Fruit fly (Drosophila melanogaster) whole organism, prepupa: Measurements from ENCODE around the gene Or85e.

Experiments
- CG10631 ChIP-seq: fragments of 200-800 bp; sonication (Bioruptor generic); optimal IDR thresholded peaks from 2 replicates; lab custom pipeline; 2016; ENCODE audit warnings: missing biosample characterization, missing genetic modification characterization
- CG10669 ChIP-seq: fragments of 200-800 bp; sonication (Bioruptor generic); optimal IDR thresholded peaks from 3 replicates; lab custom pipeline; 2018; ENCODE audit warnings: missing biosample characterization, mild to moderate bottlenecking, missing genetic modification characterization, moderate library complexity
- CG11294 ChIP-seq: fragments of 200-800 bp; sonication (Bioruptor generic); IDR thresholded peaks from 2 replicates; pipeline ENCODE4 v1.3.6; 2022; ENCODE audit warnings: missing biosample characterization, missing genetic modification characterization
- CG11762 ChIP-seq: fragments of 200-800 bp; sonication (Bioruptor generic); optimal IDR thresholded peaks from 3 replicates; lab custom pipeline; 2016; ENCODE audit warnings: missing biosample characterization, missing genetic modification characterization; ENCODE audit not compliant: insufficient read depth
- CG11902 ChIP-seq: fragments of 200-800 bp; sonication (Bioruptor generic); optimal IDR thresholded peaks from 3 replicates; lab custom pipeline; 2016; ENCODE audit warnings: missing biosample characterization, missing genetic modification characterization
- CG15336 ChIP-seq: fragments of 200-800 bp; sonication (Bioruptor generic); IDR thresholded peaks from 2 replicates; pipeline ENCODE4 v1.3.6; 2022; ENCODE audit warnings: missing biosample characterization, missing genetic modification characterization
- CG1621 ChIP-seq: fragments of 200-800 bp; sonication (Bioruptor generic); optimal IDR thresholded peaks from 3 replicates; lab custom pipeline; 2018; ENCODE audit warnings: missing biosample characterization, mild to moderate bottlenecking, missing genetic modification characterization
- CG3032 ChIP-seq: fragments of 200-800 bp; optimal IDR thresholded peaks from 2 replicates; lab custom pipeline; 2019; ENCODE audit warnings: missing biosample characterization, mild to moderate bottlenecking, missing genetic modification characterization, moderate library complexity
- CG34406 ChIP-seq: fragments of 200-800 bp; sonication (Bioruptor generic); optimal IDR thresholded peaks from 3 replicates; lab custom pipeline; 2016; ENCODE audit warnings: missing biosample characterization, missing genetic modification characterization
- CG3919 ChIP-seq: fragments of 200-800 bp; sonication (Bioruptor generic); optimal IDR thresholded peaks from 3 replicates; lab custom pipeline; 2016; ENCODE audit warnings: missing biosample characterization, missing genetic modification characterization
- CG4318 ChIP-seq: fragments of 200-800 bp; sonication (Bioruptor generic); optimal IDR thresholded peaks from 3 replicates; lab custom pipeline; 2017; ENCODE audit warnings: missing biosample characterization, mild to moderate bottlenecking, missing genetic modification characterization
- CG6163 ChIP-seq: fragments of 200-800 bp; sonication (Bioruptor generic); IDR thresholded peaks from 3 replicates; pipeline ENCODE4 v1.3.6; 2022; ENCODE audit warnings: missing biosample characterization, missing genetic modification characterization
- CG6792 ChIP-seq: fragments of 200-800 bp; sonication (Bioruptor generic); optimal IDR thresholded peaks from 3 replicates; lab custom pipeline; 2016; ENCODE audit warnings: missing biosample characterization, missing genetic modification characterization
- CG6808 ChIP-seq: fragments of 200-800 bp; sonication (Bioruptor generic); optimal IDR thresholded peaks from 3 replicates; lab custom pipeline; 2017; ENCODE audit warnings: missing biosample characterization, missing genetic modification characterization, mild to moderate bottlenecking, moderate library complexity, missing genetic modification reagents
- CG7368 ChIP-seq: fragments of 200-800 bp; sonication (Bioruptor generic); optimal IDR thresholded peaks from 3 replicates; lab custom pipeline; 2016; ENCODE audit warnings: missing biosample characterization, missing genetic modification characterization
- CG8119 ChIP-seq: fragments of 200-800 bp; sonication (Bioruptor generic); IDR thresholded peaks from 3 replicates; pipeline ENCODE4 v1.3.6; 2022; ENCODE audit warnings: missing biosample characterization, missing genetic modification characterization
- CG8632 ChIP-seq: fragments of 200-800 bp; sonication (Bioruptor generic); optimal IDR thresholded peaks from 3 replicates; lab custom pipeline; 2016; ENCODE audit warnings: missing biosample characterization, missing genetic modification characterization
- CG9139 ChIP-seq: fragments of 200-800 bp; sonication (Bioruptor generic); optimal IDR thresholded peaks from 3 replicates; lab custom pipeline; 2017; ENCODE audit warnings: missing biosample characterization, mild to moderate bottlenecking, missing genetic modification characterization
- Eip78C ChIP-seq: fragments of 200-800 bp; sonication (Bioruptor generic); peaks from one replicate; lab custom pipeline; 2016; ENCODE audit warnings: missing biosample characterization, missing genetic modification characterization
- Eip93F ChIP-seq: fragments of 200-800 bp; sonication (Bioruptor generic); optimal IDR thresholded peaks from 2 replicates; lab custom pipeline; 2016; ENCODE audit warnings: missing biosample characterization, mild to moderate bottlenecking, missing genetic modification characterization
- Gug ChIP-seq: fragments of 200-800 bp; sonication (Bioruptor generic); IDR thresholded peaks from 2 replicates; pipeline ENCODE4 v1.3.6; 2022; ENCODE audit warnings: missing biosample characterization, missing genetic modification characterization
- Hr38 ChIP-seq: sonication (Bioruptor generic); optimal IDR thresholded peaks from 2 replicates; lab custom pipeline; 2016; ENCODE audit warnings: missing biosample characterization, missing genetic modification characterization
- Lpt ChIP-seq: fragments of 200-800 bp; sonication (Bioruptor generic); optimal IDR thresholded peaks from 3 replicates; lab custom pipeline; 2016; ENCODE audit warnings: missing biosample characterization, missing genetic modification characterization
- Met ChIP-seq: fragments of 200-800 bp; sonication (Bioruptor generic); optimal IDR thresholded peaks from 3 replicates; lab custom pipeline; 2016; ENCODE audit warnings: missing biosample characterization, missing genetic modification characterization
- Smox ChIP-seq: fragments of 200-800 bp; sonication (Bioruptor generic); optimal IDR thresholded peaks from 3 replicates; lab custom pipeline; 2016; ENCODE audit warnings: missing biosample characterization, missing genetic modification characterization
- Sox102F ChIP-seq: fragments of 200-800 bp; sonication (Bioruptor generic); optimal IDR thresholded peaks from 2 replicates; lab custom pipeline; 2016; ENCODE audit warnings: missing biosample characterization, mild to moderate bottlenecking, missing genetic modification characterization
- Sox14 ChIP-seq: fragments of 200-800 bp; sonication (Bioruptor generic); optimal IDR thresholded peaks from 3 replicates; lab custom pipeline; 2016; ENCODE audit warnings: missing biosample characterization, missing genetic modification characterization
- Sox15 ChIP-seq: fragments of 200-800 bp; sonication (Bioruptor generic); optimal IDR thresholded peaks from 3 replicates; lab custom pipeline; 2016; ENCODE audit warnings: missing biosample characterization, missing genetic modification characterization
- achi ChIP-seq: fragments of 200-800 bp; sonication (Bioruptor generic); optimal IDR thresholded peaks from 3 replicates; lab custom pipeline; 2016; ENCODE audit warnings: missing biosample characterization, missing genetic modification characterization
- acj6 ChIP-seq: fragments of 200-800 bp; sonication (Bioruptor generic); optimal IDR thresholded peaks from 3 replicates; lab custom pipeline; 2016; ENCODE audit warnings: missing biosample characterization, missing genetic modification characterization
- eg ChIP-seq: fragments of 200-800 bp; sonication (Bioruptor generic); IDR thresholded peaks from 3 replicates; pipeline ENCODE4 v1.3.6; 2022; ENCODE audit warnings: missing biosample characterization, missing genetic modification characterization
- fd59A ChIP-seq: fragments of 200-800 bp; sonication (Bioruptor generic); optimal IDR thresholded peaks from 2 replicates; lab custom pipeline; 2017; ENCODE audit warnings: missing biosample characterization, mild to moderate bottlenecking, missing genetic modification characterization, missing genetic modification reagents
- pdm3 ChIP-seq: fragments of 200-800 bp; sonication (Bioruptor generic); optimal IDR thresholded peaks from 3 replicates; lab custom pipeline; 2016; ENCODE audit warnings: missing biosample characterization, missing genetic modification characterization
- salr ChIP-seq, 2 experiments: fragments of 200-800 bp; sonication (Bioruptor generic); optimal IDR thresholded peaks; 3 replicates each; lab custom pipeline; 2016 to 2018; ENCODE audit warnings: missing biosample characterization in 2 of 2, missing genetic modification characterization in 2 of 2, mild to moderate bottlenecking in 1 of 2
- spab ChIP-seq: fragments of 200-800 bp; sonication (Bioruptor generic); optimal IDR thresholded peaks from 2 replicates; lab custom pipeline; 2017; ENCODE audit warnings: missing biosample characterization, mild to moderate bottlenecking, missing genetic modification characterization, missing genetic modification reagents
- ss ChIP-seq, 2 experiments: fragments of 200-800 bp; sonication (Bioruptor generic); optimal IDR thresholded peaks; 2 replicates in 1 of 2; 3 replicates in 1 of 2; lab custom pipeline; 2017 to 2018; ENCODE audit warnings: mild to moderate bottlenecking in 2 of 2, missing biosample characterization in 2 of 2, missing genetic modification characterization in 2 of 2, moderate library complexity in 1 of 2
- svp ChIP-seq: fragments of 200-800 bp; sonication (Bioruptor generic); peaks from one replicate; lab custom pipeline; 2016; ENCODE audit warnings: missing biosample characterization, missing genetic modification characterization
- topi ChIP-seq: fragments of 200-800 bp; sonication (Bioruptor generic); optimal IDR thresholded peaks from 3 replicates; lab custom pipeline; 2016; ENCODE audit warnings: missing biosample characterization, missing genetic modification characterization
- vri ChIP-seq: fragments of 200-800 bp; sonication (Bioruptor generic); optimal IDR thresholded peaks from 3 replicates; lab custom pipeline; 2016; ENCODE audit warnings: missing biosample characterization, mild to moderate bottlenecking, missing genetic modification characterization

The Or85e gene

DNA sequence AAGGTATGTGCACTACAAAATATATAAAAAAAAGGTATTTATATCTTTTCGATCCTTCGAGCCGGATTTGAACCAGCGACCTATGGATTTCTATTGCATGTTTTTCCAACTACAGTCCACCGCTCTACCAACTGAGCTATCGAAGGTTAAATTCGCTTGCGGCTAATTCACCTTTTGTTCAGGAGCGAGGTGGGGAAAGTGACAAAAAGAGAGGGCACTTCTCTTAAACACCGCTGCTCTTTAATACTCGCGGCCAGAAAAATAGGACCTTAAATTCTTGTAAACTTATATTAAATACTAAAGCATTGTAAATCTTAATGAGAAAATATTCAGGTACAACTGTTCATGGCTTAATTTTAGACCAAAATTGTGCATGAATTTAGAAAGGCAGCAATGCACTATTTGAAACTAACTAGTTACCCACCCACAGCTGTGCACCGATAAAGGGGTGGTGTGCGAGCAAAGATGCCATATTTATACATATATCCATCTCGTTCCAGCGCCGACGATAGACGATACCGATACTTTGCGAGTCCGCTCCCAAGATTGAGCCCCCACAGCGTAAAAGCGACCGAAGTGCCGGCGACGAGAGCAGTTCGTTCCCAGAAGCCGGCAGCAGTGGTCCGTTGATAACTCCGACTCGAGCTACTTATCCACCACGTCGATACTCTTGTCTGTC, 33.5 kb upstream of the Or85e start (continued):
- TF ChIP-seq CG8632 (GFP tag; lab: Kevin White, UChicago) (peak; percentile 97), fd59A (GFP tag; lab: Kevin White, UChicago) (peak; percentile 93), Eip78C (GFP tag; lab: Kevin White, UChicago) (peak; percentile 100), topi (GFP tag; lab: Kevin White, UChicago) (peak; percentile 98), svp (peak; percentile 98), eg (GFP tag; lab: Robert Waterston, UW) (peak; percentile 98), CG6163 (GFP tag; lab: Robert Waterston, UW) (peak; percentile 99), Gug (GFP tag; lab: Robert Waterston, UW) (peak; percentile 96), Sox102F (GFP tag; lab: Kevin White, UChicago) (peak; percentile 98), CG10669 (GFP tag; lab: Kevin White, UChicago) (peak; percentile 98), pdm3 (peak; percentile 98), CG11294 (peak; percentile 94), CG7368 (GFP tag; lab: Kevin White, UChicago) (peak; percentile 98), CG4318 (peak; percentile 96), Hr38 (GFP tag; lab: Kevin White, UChicago) (peak; percentile 64), acj6 (GFP tag; lab: Kevin White, UChicago) (peak; percentile 98), CG6792 (peak; percentile 98), CG3919 (GFP tag; lab: Kevin White, UChicago) (peak; percentile 99), ss (GFP tag; optimal IDR thresholded peaks at IDR 0.05; lab: Kevin White, UChicago) (peak; percentile 96 to 97), CG3032 (tag; lab: Kevin White, UChicago) (peak; percentile 97), CG10631 (GFP tag; lab: Kevin White, UChicago) (peak; percentile 98), Sox15 (GFP tag; lab: Kevin White, UChicago) (peak; percentile 93), achi (GFP tag; lab: Kevin White, UChicago) (peak; percentile 97), CG1621 (tag; lab: Kevin White, UChicago) (peak; percentile 98), vri (GFP tag; lab: Kevin White, UChicago) (peak; percentile 98), CG9139 (peak; percentile 97), salr (GFP tag; optimal IDR thresholded peaks at IDR 0.05; lab: Kevin White, UChicago) (peak; percentile 95 to 96), CG11902 (GFP tag; lab: Kevin White, UChicago) (peak; percentile 90), CG6808 (GFP tag; lab: Kevin White, UChicago) (peak; percentile 96), CG11762 (peak; percentile 95), Smox (GFP tag; lab: Kevin White, UChicago) (peak; percentile 97), spab (GFP tag; lab: Kevin White, UChicago) (peak; percentile 97), Lpt (GFP tag; lab: Kevin White, UChicago) (peak; percentile 98), Eip93F (GFP tag; lab: Kevin White, UChicago) (peak; percentile 97), CG8119 (peak; percentile 98), Met (GFP tag; lab: Kevin White, UChicago) (peak; percentile 98), Sox14 (GFP tag; lab: Kevin White, UChicago) (peak; percentile 98), CG34406 (GFP tag; lab: Kevin White, UChicago) (peak; percentile 97), CG15336 (GFP tag; lab: Robert Waterston, UW) (peak; percentile 99)
- TF ChIP-seq, all 60 proteins: peak for 60
